Fruit fly (Drosophila melanogaster): ENCODE data around the gene eIF4G1.

eIF4G1 gene

DNA sequence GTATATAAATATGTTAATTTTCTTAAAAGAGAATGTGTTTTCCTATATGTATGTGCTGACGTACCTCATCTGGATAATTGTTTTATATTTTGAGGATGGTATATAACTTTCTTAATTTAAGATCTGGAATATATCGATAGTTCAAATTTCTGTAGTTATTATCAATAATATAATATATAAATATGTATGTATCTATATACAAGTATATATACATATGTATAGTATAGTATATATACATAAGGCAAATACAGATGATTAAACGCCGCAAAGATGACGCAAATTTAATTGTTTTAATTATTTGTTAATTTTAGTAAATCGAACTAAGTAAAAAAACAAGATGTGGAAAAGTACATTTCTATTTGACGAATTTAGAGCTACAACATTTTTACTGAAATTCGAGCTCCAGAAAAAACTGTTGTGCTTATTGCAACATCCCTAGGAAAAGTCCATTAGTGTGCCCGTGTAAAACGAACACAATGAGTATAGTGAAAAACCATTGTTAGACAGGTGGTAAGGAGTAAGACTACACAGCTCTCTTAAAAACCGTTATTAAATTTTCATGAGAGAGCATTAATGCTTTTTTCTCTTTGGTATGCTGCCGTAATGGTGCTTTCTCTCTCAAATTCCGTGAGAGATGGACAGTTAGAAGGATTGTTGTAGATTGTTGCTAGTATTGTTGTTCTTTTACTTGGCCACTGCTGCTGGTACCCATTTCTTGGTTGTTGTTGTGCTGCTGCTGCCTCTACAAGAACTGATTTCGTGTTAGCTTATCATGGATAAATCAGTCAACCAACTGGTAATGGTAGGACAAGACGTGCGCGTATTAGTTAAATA, 5.7 kb upstream of the eIF4G1 start, which contains the start of gene mGluR (continued):
- TF ChIP-seq sima (GFP tag; optimal IDR thresholded peaks at IDR 0.05): no peak
- TF ChIP-seq CG14710 (tag; optimal IDR thresholded peaks at IDR 0.05): peak; percentile 3
- peak; percentile 86 for TF ChIP-seq nerfin-1 (tag; optimal IDR thresholded peaks at IDR 0.05)
- TF ChIP-seq row (GFP tag; IDR thresholded peaks at IDR 0.05): peak; percentile 68; the same call in 2 of the 3 replicates
- no peak for TF ChIP-seq Hr51 (GFP tag; optimal IDR thresholded peaks at IDR 0.05)
- TF ChIP-seq Atf-2 (GFP tag; optimal IDR thresholded peaks at IDR 0.05): no peak
- no peak for TF ChIP-seq CG1233 (GFP tag; optimal IDR thresholded peaks at IDR 0.05)
- TF ChIP-seq CG12744 (GFP tag; optimal IDR thresholded peaks at IDR 0.05): no peak
- TF ChIP-seq CG6654 (GFP tag; optimal IDR thresholded peaks at IDR 0.05): no peak
- no peak for TF ChIP-seq CkIIα-i1 (GFP tag; IDR thresholded peaks at IDR 0.05)
- TF ChIP-seq CG30020 (tag; optimal IDR thresholded peaks at IDR 0.05): peak; percentile 98
- no peak for TF ChIP-seq ab (GFP tag; optimal IDR thresholded peaks at IDR 0.05)
- no peak for TF ChIP-seq Neu2 (GFP tag; optimal IDR thresholded peaks at IDR 0.05; ENCODE audit: borderline replicate concordance)
- no peak for TF ChIP-seq CG15011 (GFP tag; optimal IDR thresholded peaks at IDR 0.05)
- peak; percentile 83 for TF ChIP-seq CG11723 (GFP tag; optimal IDR thresholded peaks at IDR 0.05)
- TF ChIP-seq CG10366 (GFP tag; IDR thresholded peaks at IDR 0.05): no peak
- no peak for TF ChIP-seq toy (GFP tag; IDR thresholded peaks at IDR 0.05)
- TF ChIP-seq CG17359 (tag; optimal IDR thresholded peaks at IDR 0.05): no peak
- no peak for TF ChIP-seq CG10462 (GFP tag; optimal IDR thresholded peaks at IDR 0.05)
- no peak for TF ChIP-seq Dbx (GFP tag; IDR thresholded peaks at IDR 0.05)
- TF ChIP-seq CG4424 (GFP tag; optimal IDR thresholded peaks at IDR 0.05): no peak
- no peak for TF ChIP-seq CTCF (GFP tag; optimal IDR thresholded peaks at IDR 0.05)
- TF ChIP-seq lov (optimal IDR thresholded peaks at IDR 0.05): no peak
- no peak for TF ChIP-seq lov (GFP tag; IDR thresholded peaks at IDR 0.05)
- no peak for TF ChIP-seq odd (GFP tag; optimal IDR thresholded peaks at IDR 0.05)
- TF ChIP-seq crol (GFP tag; IDR thresholded peaks at IDR 0.05): no peak
- no peak for TF ChIP-seq CG11085 (GFP tag; IDR thresholded peaks at IDR 0.05)
- TF ChIP-seq pnt (GFP tag; optimal IDR thresholded peaks at IDR 0.05): no peak
- TF ChIP-seq nerfin-2 (GFP tag; IDR thresholded peaks at IDR 0.05; ENCODE audit: partially characterized antibody): no peak
- no peak for TF ChIP-seq E2f1 (GFP tag; IDR thresholded peaks at IDR 0.05)
- no peak for TF ChIP-seq shn (GFP tag; optimal IDR thresholded peaks at IDR 0.05)
- no peak for TF ChIP-seq CG10431 (GFP tag; optimal IDR thresholded peaks at IDR 0.05)
- no peak for TF ChIP-seq Atf3 (GFP tag; optimal IDR thresholded peaks at IDR 0.05)
- TF ChIP-seq Bgb (GFP tag; IDR thresholded peaks at IDR 0.05; ENCODE audit: partially characterized antibody): no peak
- TF ChIP-seq CG8290 (GFP tag; optimal IDR thresholded peaks at IDR 0.05): peak; percentile 69
- TF ChIP-seq CG8290 (tag; optimal IDR thresholded peaks at IDR 0.05): peak in 1 of 2 experiments; percentile 27
- TF ChIP-seq CG10543 (GFP tag; optimal IDR thresholded peaks at IDR 0.05): no peak
- TF ChIP-seq Adf1 (GFP tag; IDR thresholded peaks at IDR 0.05): no peak
- no peak for TF ChIP-seq CG8478 (optimal IDR thresholded peaks at IDR 0.05)
- TF ChIP-seq lab (GFP tag; optimal IDR thresholded peaks at IDR 0.05): no peak
- TF ChIP-seq emc (GFP tag; optimal IDR thresholded peaks at IDR 0.05): no peak
- TF ChIP-seq CG17361 (GFP tag; IDR thresholded peaks at IDR 0.05): no peak
- no peak for TF ChIP-seq pan (optimal IDR thresholded peaks at IDR 0.05)
- no peak for TF ChIP-seq pan (GFP tag; optimal IDR thresholded peaks at IDR 0.05 in 1 of 2, IDR thresholded peaks at IDR 0.05 in 1 of 2)
- no peak for TF ChIP-seq exex (tag; optimal IDR thresholded peaks at IDR 0.05)
- TF ChIP-seq p53 (GFP tag; optimal IDR thresholded peaks at IDR 0.05): no peak
- no peak for TF ChIP-seq CG7987 (GFP tag; optimal IDR thresholded peaks at IDR 0.05)
- TF ChIP-seq dpn (GFP tag; optimal IDR thresholded peaks at IDR 0.05): no peak
- TF ChIP-seq bigmax (GFP tag; optimal IDR thresholded peaks at IDR 0.05): no peak
- no peak for TF ChIP-seq bsh (GFP tag; optimal IDR thresholded peaks at IDR 0.05)
- no peak for TF ChIP-seq bcd (GFP tag; optimal IDR thresholded peaks at IDR 0.05)
